Worm (Caenorhabditis elegans): ENCODE results near the gene C13A2.12.

The C13A2.12 gene

ce11 chrV:7225894-7226293 lies 33.2 kb upstream of the C13A2.12 start:
- TF ChIP-seq lin-39 (tag; optimal IDR thresholded peaks at IDR 0.05) (no peak), blmp-1 (tag; optimal IDR thresholded peaks at IDR 0.05; ENCODE audit: insufficient read depth) (no peak), mab-5 (tag; optimal IDR thresholded peaks at IDR 0.05) (no peak), crh-2 (tag; optimal IDR thresholded peaks at IDR 0.05) (no peak)

- TF ChIP-seq gmeb-1 (tag; optimal IDR thresholded peaks at IDR 0.05) (peak; percentile 75), crh-2 (tag; optimal IDR thresholded peaks at IDR 0.05) (no peak), nhr-129 (tag; optimal IDR thresholded peaks at IDR 0.05) (peak; percentile 16), egl-27 (tag; optimal IDR thresholded peaks at IDR 0.05) (no peak), unc-55 (GFP tag; optimal IDR thresholded peaks at IDR 0.05) (peak; percentile 79), alr-1 (tag; optimal IDR thresholded peaks at IDR 0.05) (no peak), sem-4 (tag; optimal IDR thresholded peaks at IDR 0.05) (peak; percentile 52), nhr-10 (tag; optimal IDR thresholded peaks at IDR 0.05) (no peak), F13H6.1 (tag; optimal IDR thresholded peaks at IDR 0.05) (peak; percentile 46), nhr-21 (tag; optimal IDR thresholded peaks at IDR 0.05) (no peak), lin-11 (tag; optimal IDR thresholded peaks at IDR 0.05) (peak; percentile 59), mbf-1 (tag; optimal IDR thresholded peaks at IDR 0.05) (no peak), ztf-4 (tag; optimal IDR thresholded peaks at IDR 0.05) (no peak), sma-3 (GFP tag; optimal IDR thresholded peaks at IDR 0.05) (peak; percentile 43), snpc-4 (tag; optimal IDR thresholded peaks at IDR 0.05) (no peak), ceh-16 (tag; optimal IDR thresholded peaks at IDR 0.05) (no peak), elt-1 (tag; optimal IDR thresholded peaks at IDR 0.05) (no peak), nhr-6 (tag; optimal IDR thresholded peaks at IDR 0.05) (no peak), C34F6.9 (tag; optimal IDR thresholded peaks at IDR 0.05) (peak; percentile 29), R02D3.7 (tag; optimal IDR thresholded peaks at IDR 0.05) (no peak), ztf-1 (GFP tag; conservative IDR thresholded peaks at IDR 0.05) (no peak), blmp-1 (tag; optimal IDR thresholded peaks at IDR 0.05; ENCODE audit: insufficient read depth) (no peak), elt-3 (tag; optimal IDR thresholded peaks at IDR 0.05) (no peak), unc-62 (GFP tag; optimal IDR thresholded peaks at IDR 0.05) (no peak), Y55F3AM.14 (GFP tag; optimal IDR thresholded peaks at IDR 0.05) (no peak), lin-39 (tag; optimal IDR thresholded peaks at IDR 0.05) (no peak), dmd-4 (tag; optimal IDR thresholded peaks at IDR 0.05) (no peak), aly-2 (tag; optimal IDR thresholded peaks at IDR 0.05) (no peak), peb-1 (tag; optimal IDR thresholded peaks at IDR 0.05) (no peak), fos-1 (tag; optimal IDR thresholded peaks at IDR 0.05) (peak; percentile 15), ceh-82 (tag; optimal IDR thresholded peaks at IDR 0.05) (no peak), ama-1 (optimal IDR thresholded peaks at IDR 0.05) (no peak), nhr-237 (tag; optimal IDR thresholded peaks at IDR 0.05) (no peak), lsy-2 (tag; optimal IDR thresholded peaks at IDR 0.05) (peak in 1 of 2 experiments; percentile 54), mab-5 (tag; optimal IDR thresholded peaks at IDR 0.05) (peak; percentile 49), ztf-11 (tag; optimal IDR thresholded peaks at IDR 0.05) (no peak), zag-1 (tag; optimal IDR thresholded peaks at IDR 0.05) (no peak), sma-9 (GFP tag; optimal IDR thresholded peaks at IDR 0.05) (peak; percentile 47), sma-9 (tag; optimal IDR thresholded peaks at IDR 0.05) (no peak), nhr-77 (tag; optimal IDR thresholded peaks at IDR 0.05) (no peak), nhr-25 (tag; optimal IDR thresholded peaks at IDR 0.05) (no peak), lin-13 (GFP tag; optimal IDR thresholded peaks at IDR 0.05) (peak; percentile 10), nhr-12 (tag; optimal IDR thresholded peaks at IDR 0.05) (no peak), unc-39 (tag; optimal IDR thresholded peaks at IDR 0.05) (no peak), nhr-23 (tag; optimal IDR thresholded peaks at IDR 0.05) (no peak), ZK546.5 (tag; optimal IDR thresholded peaks at IDR 0.05) (no peak), skn-1 (tag; optimal IDR thresholded peaks at IDR 0.05) (no peak), nhr-11 (tag; optimal IDR thresholded peaks at IDR 0.05) (no peak), mdl-1 (tag; optimal IDR thresholded peaks at IDR 0.05) (no peak)
Observed at ce11 chrV:7230847-7231246, 28.2 kb upstream of the C13A2.12 start, which contains the start of the genes gei-6 and krr-1. TSS of gene gei-6 (minus strand) at chrV:7230848. TSS of gene krr-1 (plus strand) at chrV:7231190.

Data from whole organism, L2 larva.